Worm (Caenorhabditis elegans): ENCODE data around the gene F40D4.17.

F40D4.17 gene

DNA sequence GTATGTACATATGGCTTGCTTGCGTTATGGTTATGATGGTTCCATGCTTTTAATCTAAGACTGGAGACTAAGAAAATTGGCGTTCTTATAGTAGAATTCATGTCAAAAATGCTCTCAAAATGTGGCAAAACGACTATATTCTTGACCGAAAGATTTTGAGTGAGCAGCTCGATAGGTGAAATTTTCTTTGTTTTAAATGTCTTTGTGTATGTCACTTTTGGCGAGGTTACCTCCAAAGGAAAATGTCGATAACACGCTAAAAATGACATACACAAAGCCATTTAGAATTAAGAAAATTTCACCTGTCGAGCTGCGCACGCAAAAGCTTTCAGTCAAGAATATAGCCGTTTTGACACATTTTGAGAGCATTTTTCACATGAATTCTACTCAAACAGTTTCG, 12.2 kb upstream of the F40D4.17 start, which contains the start of gene srz-66:
TSS of gene srz-66 (minus strand) at position 101 of the 400 bp plus-strand sequence.
- TF ChIP-seq nhr-48 (tag; optimal IDR thresholded peaks at IDR 0.05) = no peak
- TF ChIP-seq tra-1 (GFP tag; IDR thresholded peaks at IDR 0.05) = no peak
- no peak for TF ChIP-seq php-3 (GFP tag; IDR thresholded peaks at IDR 0.05)
- no peak for TF ChIP-seq ceh-32 (tag; optimal IDR thresholded peaks at IDR 0.05; ENCODE audit: poor library complexity)
- no peak for TF ChIP-seq daf-16 (GFP tag; optimal IDR thresholded peaks at IDR 0.05)
- TF ChIP-seq daf-16 (tag; optimal IDR thresholded peaks at IDR 0.05) = no peak
- TF ChIP-seq snpc-4 (tag; optimal IDR thresholded peaks at IDR 0.05) = no peak
- no peak for TF ChIP-seq mxl-3 (GFP tag; optimal IDR thresholded peaks at IDR 0.05)
- TF ChIP-seq mxl-2 (GFP tag; conservative IDR thresholded peaks at IDR 0.05) = no peak
- TF ChIP-seq snpc-1.2 (GFP tag; IDR thresholded peaks at IDR 0.05) = no peak
- TF ChIP-seq zfp-3 (GFP tag; conservative IDR thresholded peaks at IDR 0.05) = no peak
- TF ChIP-seq mes-2 (tag; optimal IDR thresholded peaks at IDR 0.05; ENCODE audit: poor library complexity, severe bottlenecking) = no peak
- TF ChIP-seq set-16 (GFP tag; IDR thresholded peaks at IDR 0.05) = no peak
- no peak for TF ChIP-seq dve-1 (tag; optimal IDR thresholded peaks at IDR 0.05; ENCODE audit: insufficient read depth)
- TF ChIP-seq lin-38 (GFP tag; IDR thresholded peaks at IDR 0.05) = no peak
- TF ChIP-seq hlh-30 (tag; optimal IDR thresholded peaks at IDR 0.05; ENCODE audit: insufficient read depth) = no peak

DNA sequence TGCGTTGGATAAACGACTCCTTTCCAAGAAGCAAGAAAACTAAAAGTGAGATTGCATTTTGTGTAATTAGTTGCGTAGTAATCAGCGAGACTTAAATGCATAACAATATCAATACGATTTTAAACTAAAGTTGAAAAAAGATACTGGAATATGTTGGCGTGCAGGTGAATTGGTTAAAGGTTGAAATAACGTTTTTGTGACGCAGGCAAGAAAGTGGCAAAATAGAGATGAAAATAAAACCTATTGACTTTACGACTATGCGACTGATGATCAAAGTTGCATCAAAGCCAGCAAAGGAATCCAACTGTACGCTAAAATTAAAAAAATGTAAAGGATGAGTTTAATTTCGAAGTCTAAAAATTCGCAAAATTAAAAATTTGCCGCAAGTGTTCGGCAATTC, 10.2 kb upstream of the F40D4.17 start, which contains the start of gene srh-102:
TSS of gene srh-102 (minus strand) at position 101 of the 400 bp plus-strand sequence.
- TF ChIP-seq F49E8.2 (tag; optimal IDR thresholded peaks at IDR 0.05; ENCODE audit: borderline replicate concordance) (no peak), zag-1 (tag; optimal IDR thresholded peaks at IDR 0.05) (no peak), ama-1 (optimal IDR thresholded peaks at IDR 0.05) (no peak), dmd-9 (GFP tag; IDR thresholded peaks at IDR 0.05) (no peak), php-3 (GFP tag; IDR thresholded peaks at IDR 0.05) (no peak), nhr-111 (GFP tag; optimal IDR thresholded peaks at IDR 0.05) (no peak), cey-2 (tag; optimal IDR thresholded peaks at IDR 0.05; ENCODE audit: borderline replicate concordance, insufficient read depth) (no peak)

DNA sequence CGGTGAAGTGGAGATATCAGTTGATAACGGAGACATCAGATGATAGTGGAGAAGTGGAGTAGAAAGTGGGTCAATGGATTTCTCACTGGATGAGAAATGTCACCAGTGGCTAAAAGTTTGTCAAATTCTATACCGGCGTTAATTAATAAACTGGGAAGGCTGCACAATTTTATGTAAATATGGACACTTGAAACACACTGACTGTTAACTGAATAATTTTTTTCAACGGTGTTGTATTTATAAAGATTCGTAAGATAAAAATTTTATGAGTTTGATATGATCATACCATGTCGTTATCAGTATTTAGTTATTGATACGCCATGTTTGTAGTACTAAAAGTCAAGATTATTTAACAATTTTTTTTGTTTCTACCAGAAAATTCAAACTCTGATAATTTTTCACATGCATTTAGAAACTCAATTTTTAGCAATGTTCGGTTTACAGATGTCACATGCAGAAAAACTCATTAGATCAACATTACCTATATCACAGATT, 4.2 kb upstream of the F40D4.17 start, which contains the start of gene F40D4.12:
TSS of gene F40D4.12 (plus strand) at position 445 of the 495 bp plus-strand sequence.
- TF ChIP-seq nhr-28 (tag; optimal IDR thresholded peaks at IDR 0.05) = peak; percentile 11
- no peak for TF ChIP-seq cey-2 (tag; optimal IDR thresholded peaks at IDR 0.05; ENCODE audit: borderline replicate concordance, insufficient read depth)
- no peak for TF ChIP-seq vab-7 (GFP tag; IDR thresholded peaks at IDR 0.05)
- no peak for TF ChIP-seq Y5F2A.4 (GFP tag; optimal IDR thresholded peaks at IDR 0.05)
- no peak for TF ChIP-seq F37D6.2 (tag; optimal IDR thresholded peaks at IDR 0.05)
- TF ChIP-seq madf-5 (GFP tag; IDR thresholded peaks at IDR 0.05) = no peak

DNA sequence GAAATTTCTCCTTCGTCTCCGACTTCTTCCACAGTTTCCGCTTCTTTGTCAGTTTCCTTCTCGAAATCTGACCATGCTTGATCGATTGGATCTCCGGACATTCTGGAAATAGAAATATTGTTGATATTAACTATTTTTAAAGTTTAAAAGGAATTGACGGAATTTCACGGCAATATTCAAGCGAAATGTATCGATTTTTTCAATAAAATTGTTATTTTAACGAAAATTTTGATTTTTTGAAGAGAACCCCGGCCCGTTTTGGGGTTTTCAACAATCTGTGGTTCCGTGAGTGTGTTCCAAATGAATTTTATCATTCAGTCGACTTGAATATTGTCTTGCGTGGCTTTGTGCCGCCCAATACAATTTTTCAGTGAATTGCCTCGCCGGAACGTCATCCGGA, 1.9 kb upstream of the F40D4.17 start, which contains the start of gene F40D4.13:
TSS of gene F40D4.13 (minus strand) at position 101 of the 400 bp plus-strand sequence.
- TF ChIP-seq nhr-25 (tag; optimal IDR thresholded peaks at IDR 0.05; ENCODE audit: borderline replicate concordance, insufficient read depth) (no peak), aly-2 (tag; optimal IDR thresholded peaks at IDR 0.05) (no peak), zag-1 (tag; optimal IDR thresholded peaks at IDR 0.05) (no peak), nhr-77 (tag; optimal IDR thresholded peaks at IDR 0.05) (no peak), F49E8.2 (tag; optimal IDR thresholded peaks at IDR 0.05; ENCODE audit: borderline replicate concordance) (no peak), dmd-9 (GFP tag; IDR thresholded peaks at IDR 0.05) (no peak), lsy-2 (tag; optimal IDR thresholded peaks at IDR 0.05) (no peak), daf-16 (GFP tag; optimal IDR thresholded peaks at IDR 0.05) (no peak), daf-16 (tag; optimal IDR thresholded peaks at IDR 0.05) (no peak), zip-11 (GFP tag; IDR thresholded peaks at IDR 0.05) (no peak), lin-39 (tag; optimal IDR thresholded peaks at IDR 0.05) (no peak), nhr-28 (tag; optimal IDR thresholded peaks at IDR 0.05) (no peak)

Data from whole organism, L4 larva.